Fruit fly (Drosophila melanogaster) whole organism, prepupa: ENCODE results near the gene ome.

Source experiments
- Blimp-1 ChIP-seq: fragments of 200-800 bp; sonication (Bioruptor generic); optimal IDR thresholded peaks from 3 replicates; lab custom pipeline; 2017; ENCODE audit warnings: missing biosample characterization, missing genetic modification characterization, mild to moderate bottlenecking, moderate library complexity, missing genetic modification reagents
- CG11294 ChIP-seq: fragments of 200-800 bp; sonication (Bioruptor generic); IDR thresholded peaks from 2 replicates; pipeline ENCODE4 v1.3.6; 2022; ENCODE audit warnings: missing biosample characterization, missing genetic modification characterization
- CG11762 ChIP-seq: fragments of 200-800 bp; sonication (Bioruptor generic); optimal IDR thresholded peaks from 3 replicates; lab custom pipeline; 2016; ENCODE audit warnings: missing biosample characterization, missing genetic modification characterization; ENCODE audit not compliant: insufficient read depth
- CG11902 ChIP-seq: fragments of 200-800 bp; sonication (Bioruptor generic); optimal IDR thresholded peaks from 3 replicates; lab custom pipeline; 2016; ENCODE audit warnings: missing biosample characterization, missing genetic modification characterization
- CG1621 ChIP-seq: fragments of 200-800 bp; sonication (Bioruptor generic); optimal IDR thresholded peaks from 3 replicates; lab custom pipeline; 2018; ENCODE audit warnings: missing biosample characterization, mild to moderate bottlenecking, missing genetic modification characterization
- CG3032 ChIP-seq: fragments of 200-800 bp; optimal IDR thresholded peaks from 2 replicates; lab custom pipeline; 2019; ENCODE audit warnings: missing biosample characterization, mild to moderate bottlenecking, missing genetic modification characterization, moderate library complexity
- CG31627 ChIP-seq: fragments of 200-800 bp; sonication (Bioruptor generic); optimal IDR thresholded peaks from 3 replicates; lab custom pipeline; 2016; ENCODE audit warnings: missing biosample characterization, missing genetic modification characterization
- CG32006 ChIP-seq: fragments of 200-800 bp; sonication (Bioruptor generic); optimal IDR thresholded peaks from 3 replicates; lab custom pipeline; 2017; ENCODE audit warnings: missing biosample characterization, mild to moderate bottlenecking, missing genetic modification characterization
- CG3919 ChIP-seq: fragments of 200-800 bp; sonication (Bioruptor generic); optimal IDR thresholded peaks from 3 replicates; lab custom pipeline; 2016; ENCODE audit warnings: missing biosample characterization, missing genetic modification characterization
- CG4318 ChIP-seq: fragments of 200-800 bp; sonication (Bioruptor generic); optimal IDR thresholded peaks from 3 replicates; lab custom pipeline; 2017; ENCODE audit warnings: missing biosample characterization, mild to moderate bottlenecking, missing genetic modification characterization
- CG6163 ChIP-seq: fragments of 200-800 bp; sonication (Bioruptor generic); IDR thresholded peaks from 3 replicates; pipeline ENCODE4 v1.3.6; 2022; ENCODE audit warnings: missing biosample characterization, missing genetic modification characterization
- CG7368 ChIP-seq: fragments of 200-800 bp; sonication (Bioruptor generic); optimal IDR thresholded peaks from 3 replicates; lab custom pipeline; 2016; ENCODE audit warnings: missing biosample characterization, missing genetic modification characterization
- CG8119 ChIP-seq: fragments of 200-800 bp; sonication (Bioruptor generic); IDR thresholded peaks from 3 replicates; pipeline ENCODE4 v1.3.6; 2022; ENCODE audit warnings: missing biosample characterization, missing genetic modification characterization
- CG8319 ChIP-seq: fragments of 200-800 bp; sonication (Bioruptor generic); optimal IDR thresholded peaks from 3 replicates; lab custom pipeline; 2016; ENCODE audit warnings: missing biosample characterization, missing genetic modification characterization
- Eip75B ChIP-seq: fragments of 200-800 bp; sonication (Bioruptor generic); optimal IDR thresholded peaks from 3 replicates; lab custom pipeline; 2016; ENCODE audit warnings: missing biosample characterization, missing genetic modification characterization
- Eip78C ChIP-seq: fragments of 200-800 bp; sonication (Bioruptor generic); peaks from one replicate; lab custom pipeline; 2016; ENCODE audit warnings: missing biosample characterization, missing genetic modification characterization
- Eip93F ChIP-seq: fragments of 200-800 bp; sonication (Bioruptor generic); optimal IDR thresholded peaks from 2 replicates; lab custom pipeline; 2016; ENCODE audit warnings: missing biosample characterization, mild to moderate bottlenecking, missing genetic modification characterization
- Ets21C ChIP-seq: fragments of 200-800 bp; sonication (Bioruptor generic); optimal IDR thresholded peaks from 3 replicates; lab custom pipeline; 2016; ENCODE audit warnings: missing biosample characterization, missing genetic modification characterization
- Ets96B ChIP-seq: fragments of 200-800 bp; optimal IDR thresholded peaks from 2 replicates; lab custom pipeline; 2019; ENCODE audit warnings: missing biosample characterization, mild to moderate bottlenecking, missing genetic modification characterization, moderate library complexity
- Gug ChIP-seq: fragments of 200-800 bp; sonication (Bioruptor generic); IDR thresholded peaks from 2 replicates; pipeline ENCODE4 v1.3.6; 2022; ENCODE audit warnings: missing biosample characterization, missing genetic modification characterization
- Hr38 ChIP-seq: sonication (Bioruptor generic); optimal IDR thresholded peaks from 2 replicates; lab custom pipeline; 2016; ENCODE audit warnings: missing biosample characterization, missing genetic modification characterization
- Hr39 ChIP-seq: fragments of 200-800 bp; sonication (Bioruptor generic); optimal IDR thresholded peaks from 2 replicates; lab custom pipeline; 2016; ENCODE audit warnings: missing biosample characterization, missing genetic modification characterization
- Hr4 ChIP-seq: fragments of 200-800 bp; sonication (Bioruptor generic); optimal IDR thresholded peaks from 3 replicates; lab custom pipeline; 2016; ENCODE audit warnings: missing biosample characterization, missing genetic modification characterization
- Lpt ChIP-seq: fragments of 200-800 bp; sonication (Bioruptor generic); optimal IDR thresholded peaks from 3 replicates; lab custom pipeline; 2016; ENCODE audit warnings: missing biosample characterization, missing genetic modification characterization
- Met ChIP-seq: fragments of 200-800 bp; sonication (Bioruptor generic); optimal IDR thresholded peaks from 3 replicates; lab custom pipeline; 2016; ENCODE audit warnings: missing biosample characterization, missing genetic modification characterization
- OdsH ChIP-seq: fragments of 200-800 bp; sonication (Bioruptor generic); optimal IDR thresholded peaks from 3 replicates; lab custom pipeline; 2016; ENCODE audit warnings: missing biosample characterization, missing genetic modification characterization
- Smox ChIP-seq: fragments of 200-800 bp; sonication (Bioruptor generic); optimal IDR thresholded peaks from 3 replicates; lab custom pipeline; 2016; ENCODE audit warnings: missing biosample characterization, missing genetic modification characterization
- Sox102F ChIP-seq: fragments of 200-800 bp; sonication (Bioruptor generic); optimal IDR thresholded peaks from 2 replicates; lab custom pipeline; 2016; ENCODE audit warnings: missing biosample characterization, mild to moderate bottlenecking, missing genetic modification characterization
- Sox14 ChIP-seq: fragments of 200-800 bp; sonication (Bioruptor generic); optimal IDR thresholded peaks from 3 replicates; lab custom pipeline; 2016; ENCODE audit warnings: missing biosample characterization, missing genetic modification characterization
- achi ChIP-seq: fragments of 200-800 bp; sonication (Bioruptor generic); optimal IDR thresholded peaks from 3 replicates; lab custom pipeline; 2016; ENCODE audit warnings: missing biosample characterization, missing genetic modification characterization
- cyc ChIP-seq: fragments of 200-800 bp; sonication (Bioruptor generic); optimal IDR thresholded peaks from 3 replicates; lab custom pipeline; 2016; ENCODE audit warnings: missing biosample characterization, missing genetic modification characterization
- dsx ChIP-seq: fragments of 200-800 bp; optimal IDR thresholded peaks from 3 replicates; lab custom pipeline; 2019; ENCODE audit warnings: missing biosample characterization, mild to moderate bottlenecking, missing genetic modification characterization, moderate library complexity; ENCODE audit not compliant: poor library complexity, severe bottlenecking
- esn ChIP-seq: fragments of 200-800 bp; sonication (Bioruptor generic); optimal IDR thresholded peaks from 2 replicates; lab custom pipeline; 2016; ENCODE audit warnings: missing biosample characterization, mild to moderate bottlenecking, missing genetic modification characterization, moderate library complexity
- fd59A ChIP-seq: fragments of 200-800 bp; sonication (Bioruptor generic); optimal IDR thresholded peaks from 2 replicates; lab custom pipeline; 2017; ENCODE audit warnings: missing biosample characterization, mild to moderate bottlenecking, missing genetic modification characterization, missing genetic modification reagents
- fd85E ChIP-seq: fragments of 200-800 bp; sonication (Bioruptor generic); optimal IDR thresholded peaks from 3 replicates; lab custom pipeline; 2016; ENCODE audit warnings: missing biosample characterization, missing genetic modification characterization
- fkh ChIP-seq: fragments of 200-800 bp; sonication (Bioruptor generic); optimal IDR thresholded peaks from 3 replicates; lab custom pipeline; 2017; ENCODE audit warnings: missing biosample characterization, mild to moderate bottlenecking, missing genetic modification characterization, moderate library complexity
- lz ChIP-seq: fragments of 200-800 bp; sonication (Bioruptor generic); optimal IDR thresholded peaks from 3 replicates; lab custom pipeline; 2016; ENCODE audit warnings: missing biosample characterization, missing genetic modification characterization
- net ChIP-seq: fragments of 200-800 bp; sonication (Bioruptor generic); optimal IDR thresholded peaks from 3 replicates; lab custom pipeline; 2016; ENCODE audit warnings: missing biosample characterization, missing genetic modification characterization
- pdm3 ChIP-seq: fragments of 200-800 bp; sonication (Bioruptor generic); optimal IDR thresholded peaks from 3 replicates; lab custom pipeline; 2016; ENCODE audit warnings: missing biosample characterization, missing genetic modification characterization
- salr ChIP-seq, 2 experiments: fragments of 200-800 bp; sonication (Bioruptor generic); optimal IDR thresholded peaks; 3 replicates each; lab custom pipeline; 2016 to 2018; ENCODE audit warnings: missing biosample characterization in 2 of 2, missing genetic modification characterization in 2 of 2, mild to moderate bottlenecking in 1 of 2
- ss ChIP-seq, 2 experiments: fragments of 200-800 bp; sonication (Bioruptor generic); optimal IDR thresholded peaks; 2 replicates in 1 of 2; 3 replicates in 1 of 2; lab custom pipeline; 2017 to 2018; ENCODE audit warnings: mild to moderate bottlenecking in 2 of 2, missing biosample characterization in 2 of 2, missing genetic modification characterization in 2 of 2, moderate library complexity in 1 of 2
- svp ChIP-seq: fragments of 200-800 bp; sonication (Bioruptor generic); peaks from one replicate; lab custom pipeline; 2016; ENCODE audit warnings: missing biosample characterization, missing genetic modification characterization

ome gene

DNA sequence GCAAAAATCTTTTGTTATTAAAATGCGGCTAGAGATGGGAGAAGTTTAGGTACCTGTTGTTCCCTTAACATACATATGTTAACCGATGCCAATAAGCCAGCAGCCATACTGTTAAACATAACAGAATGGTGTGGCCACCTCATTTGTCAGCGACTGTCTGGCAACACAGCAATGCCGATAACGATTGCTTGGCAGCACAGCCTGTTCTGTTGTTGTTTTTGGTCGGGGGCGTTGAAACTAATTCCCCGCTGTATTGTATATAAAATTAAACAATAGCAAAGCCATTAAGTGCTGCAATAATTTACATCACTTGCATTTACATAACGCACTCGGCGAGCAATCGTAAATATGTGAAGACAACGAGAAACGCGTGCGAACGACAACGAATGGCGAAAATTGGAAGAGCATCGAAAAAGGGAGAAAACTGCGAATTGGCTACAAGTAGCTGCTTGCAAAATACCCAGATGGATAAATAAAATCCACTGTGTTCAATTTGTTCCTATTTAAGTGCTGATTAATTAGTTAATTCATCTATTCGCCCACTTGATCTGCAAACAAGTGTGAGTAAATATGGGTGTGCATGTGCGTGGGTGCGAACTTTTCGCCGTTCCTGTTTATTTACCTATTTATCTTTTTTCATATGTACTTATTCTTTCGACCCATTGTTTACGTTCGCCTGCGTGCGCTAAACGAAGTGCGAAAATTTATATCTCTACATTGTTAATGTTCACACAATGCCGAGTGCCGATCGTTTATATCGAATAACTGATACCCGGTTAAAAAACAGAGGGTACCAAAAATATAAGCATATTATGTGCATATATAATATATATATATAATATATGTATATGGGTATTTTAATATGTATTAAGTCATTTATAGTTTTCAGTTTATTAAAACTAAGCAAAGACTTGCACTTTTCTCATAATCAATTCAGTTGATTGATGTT is 89.5 kb downstream of the ome start, which contains the start of the genes Tsen34 and Mgat4a (continued):
- TF ChIP-seq lz: peak; percentile 22
- TF ChIP-seq Gug (GFP tag; lab: Robert Waterston, UW): no peak
- no peak for TF ChIP-seq CG11762
- no peak for TF ChIP-seq CG11294 (GFP tag; lab: Robert Waterston, UW)
- no peak for TF ChIP-seq Eip93F (GFP tag; lab: Kevin White, UChicago)
- no peak for TF ChIP-seq pdm3 (GFP tag; lab: Kevin White, UChicago)
- TF ChIP-seq CG7368: no peak
- peak; percentile 97 for TF ChIP-seq fkh (GFP tag; lab: Kevin White, UChicago)
- no peak for TF ChIP-seq CG6163
- TF ChIP-seq net (GFP tag; lab: Kevin White, UChicago): no peak
- peak; percentile 62 for TF ChIP-seq esn (GFP tag; lab: Kevin White, UChicago)
- TF ChIP-seq CG32006 (GFP tag; lab: Kevin White, UChicago): no peak
- no peak for TF ChIP-seq CG31627 (GFP tag; lab: Kevin White, UChicago)
- TF ChIP-seq Ets96B: no peak
- peak; percentile 7 for TF ChIP-seq cyc (GFP tag; lab: Kevin White, UChicago)
- TF ChIP-seq ss (GFP tag; optimal IDR thresholded peaks at IDR 0.05; lab: Kevin White, UChicago): no peak
- peak; percentile 25 for TF ChIP-seq Sox14 (GFP tag; lab: Kevin White, UChicago)
- no peak for TF ChIP-seq Hr39 (GFP tag; lab: Kevin White, UChicago)
- TF ChIP-seq CG3919 (GFP tag; lab: Kevin White, UChicago): no peak
- no peak for TF ChIP-seq OdsH (GFP tag; lab: Kevin White, UChicago)
- no peak for TF ChIP-seq CG1621 (tag; lab: Kevin White, UChicago)
- no peak for TF ChIP-seq Sox102F
- TF ChIP-seq dsx (GFP tag; lab: Kevin White, UChicago): no peak
- peak; percentile 8 for TF ChIP-seq CG3032 (tag; lab: Kevin White, UChicago)

DNA sequence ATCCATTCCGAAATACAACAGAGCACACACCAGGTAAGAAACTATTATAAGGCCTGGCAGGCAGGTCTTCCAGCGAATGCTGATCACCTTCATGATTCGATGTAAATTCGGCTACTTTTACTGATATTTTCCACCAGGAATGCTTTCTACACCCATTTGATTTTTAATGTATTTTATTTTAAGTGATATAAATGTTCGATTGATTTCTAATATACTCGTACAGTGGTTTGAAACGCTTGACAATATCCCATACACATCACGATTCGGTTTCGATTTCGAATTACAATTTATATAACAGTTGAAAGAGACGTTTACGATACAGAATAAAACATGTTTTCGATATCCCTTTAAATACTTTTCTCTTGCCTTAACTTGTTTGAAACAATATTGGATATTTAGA is 96.5 kb downstream of the ome start, which contains the start of gene Mgat4b:
Gene Mgat4b (minus strand): TSS at position 101 of the 400 bp plus-strand sequence.
- TF ChIP-seq Blimp-1 (GFP tag; lab: Kevin White, UChicago): no peak
- TF ChIP-seq Sox14 (GFP tag; lab: Kevin White, UChicago): no peak
- no peak for TF ChIP-seq Gug (GFP tag; lab: Robert Waterston, UW)
- no peak for TF ChIP-seq Ets96B
- TF ChIP-seq CG11902: no peak
- TF ChIP-seq svp (GFP tag; lab: Kevin White, UChicago): no peak
- no peak for TF ChIP-seq OdsH (GFP tag; lab: Kevin White, UChicago)
- no peak for TF ChIP-seq fd85E (GFP tag; lab: Kevin White, UChicago)
- no peak for TF ChIP-seq Hr4
- no peak for TF ChIP-seq pdm3 (GFP tag; lab: Kevin White, UChicago)
- no peak for TF ChIP-seq achi (GFP tag; lab: Kevin White, UChicago)
- no peak for TF ChIP-seq Smox
- no peak for TF ChIP-seq Eip93F (GFP tag; lab: Kevin White, UChicago)
- TF ChIP-seq CG6163: no peak
- TF ChIP-seq lz: no peak
- TF ChIP-seq CG3919 (GFP tag; lab: Kevin White, UChicago): no peak
- TF ChIP-seq fd59A (GFP tag; lab: Kevin White, UChicago): no peak

DNA sequence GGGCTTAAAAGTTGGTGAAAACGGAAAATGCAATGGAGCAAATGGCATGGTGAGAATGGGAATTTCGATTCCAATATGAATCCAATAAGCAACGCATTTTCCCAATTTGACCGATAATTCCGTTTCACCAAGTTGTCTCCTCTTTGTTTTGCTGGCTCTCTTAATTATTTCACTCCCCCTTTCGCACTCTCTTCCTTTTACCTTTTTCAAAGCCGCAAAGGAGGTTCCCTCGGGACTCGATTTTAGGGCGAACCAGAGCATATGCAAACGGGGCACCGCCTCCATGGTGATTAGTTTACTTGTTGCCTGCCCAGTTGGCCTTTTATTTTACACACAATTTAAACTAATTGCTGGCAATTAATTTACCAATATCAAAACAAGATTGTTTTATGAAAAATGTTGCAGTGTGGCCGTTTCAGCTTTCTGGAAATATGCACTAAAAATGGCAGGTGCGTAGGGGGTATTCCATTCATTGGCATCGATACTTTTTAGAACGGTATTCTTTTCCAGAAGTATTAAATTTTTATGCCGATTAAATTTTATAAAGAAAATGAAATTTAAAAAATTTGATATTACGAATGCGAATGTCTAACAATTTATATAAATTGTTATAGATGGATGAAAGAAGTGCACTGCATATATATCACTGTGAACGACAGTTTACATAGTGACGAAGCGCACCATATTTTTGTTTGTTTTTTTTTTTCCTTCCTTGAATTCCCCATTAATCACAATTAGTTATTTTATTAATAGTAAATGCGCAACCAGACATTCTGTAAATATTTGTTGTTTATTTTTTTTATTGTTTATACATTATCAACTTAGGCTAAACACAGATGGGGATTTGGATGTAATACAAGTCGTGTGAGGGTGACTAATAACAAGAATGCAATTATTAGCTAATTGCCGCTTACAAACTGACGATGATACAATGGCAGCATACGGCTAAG is 103.3 kb downstream of the ome start, which contains the start of gene mop:
Gene mop (minus strand): TSS at position 419 of the 950 bp plus-strand sequence.
- peak; percentile 18; the same call in 1 of the 3 replicates for TF ChIP-seq CG8119 (GFP tag; lab: Robert Waterston, UW)
- TF ChIP-seq cyc (GFP tag; lab: Kevin White, UChicago): no peak
- TF ChIP-seq CG4318: no peak
- no peak for TF ChIP-seq CG1621 (tag; lab: Kevin White, UChicago)
- no peak for TF ChIP-seq salr (GFP tag; optimal IDR thresholded peaks at IDR 0.05; lab: Kevin White, UChicago)
- peak; percentile 88 for TF ChIP-seq Eip78C (GFP tag; lab: Kevin White, UChicago)
- peak; percentile 47 for TF ChIP-seq lz
- no peak for TF ChIP-seq Ets21C (GFP tag; lab: Kevin White, UChicago)
- no peak for TF ChIP-seq CG8319 (GFP tag; lab: Kevin White, UChicago)
- no peak for TF ChIP-seq Hr38
- no peak for TF ChIP-seq OdsH (GFP tag; lab: Kevin White, UChicago)
- TF ChIP-seq net (GFP tag; lab: Kevin White, UChicago): no peak
- no peak for TF ChIP-seq Eip75B (GFP tag; lab: Kevin White, UChicago)
- TF ChIP-seq CG7368: no peak
- TF ChIP-seq Met (GFP tag; lab: Kevin White, UChicago): no peak
- no peak for TF ChIP-seq fkh (GFP tag; lab: Kevin White, UChicago)
- TF ChIP-seq Blimp-1 (GFP tag; lab: Kevin White, UChicago): no peak
- TF ChIP-seq CG11762: no peak
- TF ChIP-seq esn (GFP tag; lab: Kevin White, UChicago): peak; percentile 51
- no peak for TF ChIP-seq Lpt
- no peak for TF ChIP-seq Sox14 (GFP tag; lab: Kevin White, UChicago)
- peak; percentile 76 for TF ChIP-seq svp (GFP tag; lab: Kevin White, UChicago)
